Worm (Caenorhabditis elegans): Measurements from ENCODE around the gene clec-196.

ce11 chrIV:17320445-17320844 is 43.7 kb downstream of the clec-196 start, which contains the start of gene C49C3.4:
- TF ChIP-seq nhr-19 (GFP tag; conservative IDR thresholded peaks at IDR 0.05) (no peak), hlh-4 (tag; optimal IDR thresholded peaks at IDR 0.05) (no peak), ztf-11 (tag; optimal IDR thresholded peaks at IDR 0.05) (no peak), ceh-82 (tag; optimal IDR thresholded peaks at IDR 0.05) (no peak), ama-1 (optimal IDR thresholded peaks at IDR 0.05) (no peak), blmp-1 (tag; optimal IDR thresholded peaks at IDR 0.05) (no peak), lin-13 (GFP tag; optimal IDR thresholded peaks at IDR 0.05) (no peak), mab-9 (GFP tag; IDR thresholded peaks at IDR 0.05) (no peak)

All from whole organism, L1 larva.